Worm (Caenorhabditis elegans): Measurements from ENCODE around the gene Y56A3A.31.

DNA sequence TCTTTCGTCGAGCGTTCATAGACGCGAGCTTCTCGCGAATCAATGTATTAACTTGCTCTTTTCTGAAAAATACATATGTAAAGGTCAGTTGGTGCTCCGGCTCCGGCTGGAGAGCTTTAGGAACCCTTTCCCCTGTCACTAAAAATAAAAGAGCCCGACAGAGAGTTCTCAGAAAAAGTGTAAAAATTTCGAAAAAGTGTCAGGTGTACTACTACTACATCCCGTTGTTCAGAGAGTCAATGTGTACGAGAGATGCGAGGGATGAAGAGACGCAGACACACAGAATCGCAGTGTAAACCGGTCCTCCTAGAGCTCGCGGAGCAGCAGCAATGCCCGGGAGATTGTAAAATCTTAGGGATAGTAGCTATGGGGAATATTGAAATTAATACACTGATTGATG, 31.6 kb upstream of the Y56A3A.31 start:
- TF ChIP-seq tab-1 (GFP tag; IDR thresholded peaks at IDR 0.05) (no peak), ztf-23 (GFP tag; IDR thresholded peaks at IDR 0.05) (no peak), ztf-29 (GFP tag; IDR thresholded peaks at IDR 0.05) (no peak), cog-1 (tag; optimal IDR thresholded peaks at IDR 0.05) (peak; percentile 50), ref-1 (GFP tag; conservative IDR thresholded peaks at IDR 0.05) (no peak), med-1 (GFP tag; optimal IDR thresholded peaks at IDR 0.05; ENCODE audit: insufficient read depth) (no peak), flt-1 (GFP tag; IDR thresholded peaks at IDR 0.05) (no peak), klf-2 (GFP tag; conservative IDR thresholded peaks at IDR 0.05) (no peak)

Measured in whole organism, midembryonic.